Worm (Caenorhabditis elegans) whole organism, late embryonic: ENCODE measurements around the gene F07F6.2.

Source experiments
- ceh-19 ChIP-seq: fragments of 200-800 bp; sonication (Bioruptor generic); optimal IDR thresholded peaks from 2 replicates; lab custom pipeline; 2018; ENCODE audit warnings: mild to moderate bottlenecking, missing genetic modification characterization, missing compliant biosample characterization
- ceh-30 ChIP-seq: fragments of 150-350 bp; optimal IDR thresholded peaks from 2 replicates; lab custom pipeline; 2014; ENCODE audit warnings: missing biosample characterization, missing genetic modification characterization
- fkh-6 ChIP-seq: sonication (generic microtip); optimal IDR thresholded peaks from 2 replicates; lab custom pipeline; 2016; ENCODE audit warnings: missing genetic modification characterization, missing compliant biosample characterization
- hlh-15 ChIP-seq: sonication (generic microtip); optimal IDR thresholded peaks from 2 replicates; lab custom pipeline; 2016; ENCODE audit warnings: missing genetic modification characterization, missing compliant biosample characterization
- ref-2 ChIP-seq: sonication (generic microtip); optimal IDR thresholded peaks from 2 replicates; lab custom pipeline; 2016; ENCODE audit warnings: missing genetic modification characterization, missing compliant biosample characterization
- sox-2 ChIP-seq: fragments of 200-800 bp; sonication (Bioruptor generic); IDR thresholded peaks from 2 replicates; pipeline ENCODE4 v1.3.6; 2022; ENCODE audit warnings: missing genetic modification reagents, missing genetic modification characterization, missing compliant biosample characterization
- tbx-2 ChIP-seq: sonication (generic microtip); optimal IDR thresholded peaks from 2 replicates; lab custom pipeline; 2016; ENCODE audit warnings: missing genetic modification characterization, missing compliant biosample characterization

ce11 chrII:5455650-5456355, 25.8 kb downstream of the F07F6.2 start, which contains the start of gene daz-1:
- TF ChIP-seq fkh-6 (no peak), ceh-30 (tag; lab: Kevin White, UChicago) (no peak), ref-2 (tag; lab: Kevin White, UChicago) (no peak), ceh-19 (GFP tag; lab: Kevin White, UChicago) (no peak), hlh-15 (tag; lab: Kevin White, UChicago) (no peak), tbx-2 (tag; lab: Kevin White, UChicago) (no peak), sox-2 (GFP tag; lab: Robert Waterston, UW) (no peak)
